Fruit fly (Drosophila melanogaster) whole organism, embryonic: ENCODE measurements around the gene dod.
A peak's percentile ranks its signal among the peaks of the same experiment; 100 is the strongest.

Experiments
- Antp ChIP-seq: fragments of 200-800 bp; sonication (Bioruptor generic); optimal IDR thresholded peaks from 3 replicates; lab custom pipeline; 2016; ENCODE audit warnings: missing biosample characterization, missing genetic modification characterization
- Atf-2 ChIP-seq: fragments of 200-800 bp; sonication (Bioruptor generic); optimal IDR thresholded peaks from 2 replicates; lab custom pipeline; 2016; ENCODE audit warnings: missing biosample characterization, missing genetic modification characterization
- Bdp1 ChIP-seq: fragments of 200-800 bp; sonication (Bioruptor generic); optimal IDR thresholded peaks from 3 replicates; lab custom pipeline; 2016; ENCODE audit warnings: missing biosample characterization, missing genetic modification characterization
- CG10147 ChIP-seq: fragments of 200-800 bp; sonication (Bioruptor generic); optimal IDR thresholded peaks from 2 replicates; lab custom pipeline; 2019; ENCODE audit warnings: missing biosample characterization, mild to moderate bottlenecking, missing genetic modification characterization, moderate library complexity
- CG10321 ChIP-seq: fragments of 200-800 bp; sonication (Bioruptor generic); IDR thresholded peaks from 2 replicates; pipeline ENCODE4 v1.3.6; 2022; ENCODE audit warnings: missing biosample characterization, missing genetic modification characterization
- CG10654 ChIP-seq: fragments of 200-800 bp; sonication (Bioruptor generic); optimal IDR thresholded peaks from 2 replicates; lab custom pipeline; 2016; ENCODE audit warnings: missing biosample characterization, missing genetic modification characterization
- CG13287 ChIP-seq: fragments of 200-800 bp; sonication (Bioruptor generic); IDR thresholded peaks from 2 replicates; pipeline ENCODE4 v1.3.6; 2022; ENCODE audit warnings: missing biosample characterization, missing genetic modification characterization; ENCODE audit not compliant: partially characterized antibody
- CG13624 ChIP-seq: fragments of 200-800 bp; sonication (Bioruptor generic); optimal IDR thresholded peaks from 2 replicates; lab custom pipeline; 2016; ENCODE audit warnings: missing biosample characterization, missing genetic modification characterization
- CG15011 ChIP-seq: fragments of 200-800 bp; sonication (Bioruptor generic); optimal IDR thresholded peaks from 3 replicates; lab custom pipeline; 2018; ENCODE audit warnings: missing biosample characterization, mild to moderate bottlenecking, missing genetic modification characterization
- CG16863 ChIP-seq: fragments of 200-800 bp; sonication (Bioruptor generic); optimal IDR thresholded peaks from 3 replicates; lab custom pipeline; 2016; ENCODE audit warnings: missing biosample characterization, missing genetic modification characterization
- CG2678 ChIP-seq: fragments of 200-800 bp; sonication (Bioruptor generic); optimal IDR thresholded peaks from 3 replicates; lab custom pipeline; 2019; ENCODE audit warnings: missing biosample characterization, mild to moderate bottlenecking, missing genetic modification characterization, moderate library complexity
- CG31388 ChIP-seq: fragments of 200-800 bp; sonication (Bioruptor generic); optimal IDR thresholded peaks from 2 replicates; lab custom pipeline; 2016; ENCODE audit warnings: missing biosample characterization, missing genetic modification characterization
- CG4360 ChIP-seq: fragments of 200-800 bp; sonication (Bioruptor generic); IDR thresholded peaks from 2 replicates; pipeline ENCODE4 v1.3.6; 2022; ENCODE audit warnings: missing biosample characterization, missing genetic modification characterization
- CG5953 ChIP-seq: fragments of 200-800 bp; sonication (Bioruptor generic); IDR thresholded peaks from 2 replicates; pipeline ENCODE4 v1.3.6; 2022; ENCODE audit warnings: missing biosample characterization, missing genetic modification characterization
- CG6175 ChIP-seq: fragments of 200-800 bp; sonication (Bioruptor generic); IDR thresholded peaks from 3 replicates; pipeline ENCODE4 v1.3.6; 2022; ENCODE audit warnings: missing biosample characterization, missing genetic modification characterization
- CG6791 ChIP-seq: fragments of 200-800 bp; sonication (Bioruptor generic); IDR thresholded peaks from 3 replicates; pipeline ENCODE4 v1.3.6; 2022; ENCODE audit warnings: missing biosample characterization, missing genetic modification characterization; ENCODE audit not compliant: partially characterized antibody
- CG7372 ChIP-seq: fragments of 200-800 bp; sonication (Bioruptor generic); IDR thresholded peaks from 2 replicates; pipeline ENCODE4 v1.3.6; 2022; ENCODE audit warnings: missing biosample characterization, missing genetic modification characterization
- CG7745 ChIP-seq: fragments of 200-800 bp; sonication (Bioruptor generic); optimal IDR thresholded peaks from 2 replicates; lab custom pipeline; 2018; ENCODE audit warnings: missing biosample characterization, mild to moderate bottlenecking, missing genetic modification characterization, moderate library complexity
- CTCF ChIP-seq: fragments of 200-800 bp; sonication (Bioruptor generic); optimal IDR thresholded peaks from 2 replicates; lab custom pipeline; 2017; ENCODE audit warnings: missing biosample characterization, mild to moderate bottlenecking, missing genetic modification characterization, moderate library complexity
- D ChIP-seq, 2 experiments: fragments of 200-800 bp in 1 of 2; fragments of >200 bp in 1 of 2; sonication (Bioruptor generic) in 1 of 2; optimal IDR thresholded peaks; 2 replicates in 1 of 2; 3 replicates in 1 of 2; lab custom pipeline; 2017; ENCODE audit warnings: mild to moderate bottlenecking in 1 of 2, missing biosample characterization in 1 of 2, missing genetic modification characterization in 1 of 2, missing genetic modification reagents in 1 of 2
- D19A ChIP-seq: fragments of 200-800 bp; optimal IDR thresholded peaks from 3 replicates; lab custom pipeline; 2019; ENCODE audit warnings: missing biosample characterization, mild to moderate bottlenecking, missing genetic modification characterization, moderate library complexity
- Doc2 ChIP-seq: fragments of 200-800 bp; sonication (Bioruptor generic); IDR thresholded peaks from 2 replicates; pipeline ENCODE4 v1.3.6; 2022; ENCODE audit warnings: missing biosample characterization, missing genetic modification characterization
- ERR ChIP-seq: fragments of 200-800 bp; sonication (Bioruptor generic); optimal IDR thresholded peaks from 2 replicates; lab custom pipeline; 2016; ENCODE audit warnings: missing biosample characterization, missing genetic modification characterization
- Elba2 ChIP-seq: fragments of 200-800 bp; sonication (Bioruptor generic); optimal IDR thresholded peaks from 3 replicates; lab custom pipeline; 2016; ENCODE audit warnings: missing biosample characterization, missing genetic modification characterization
- Ets97D ChIP-seq: fragments of 200-800 bp; sonication (Bioruptor generic); optimal IDR thresholded peaks from 3 replicates; lab custom pipeline; 2016; ENCODE audit warnings: missing biosample characterization, missing genetic modification characterization
- Gsc ChIP-seq: fragments of 200-800 bp; sonication (Bioruptor generic); IDR thresholded peaks from 2 replicates; pipeline ENCODE4 v1.3.6; 2022; ENCODE audit warnings: missing biosample characterization, missing genetic modification characterization
- Hand ChIP-seq: fragments of 200-800 bp; sonication (Bioruptor generic); optimal IDR thresholded peaks from 2 replicates; lab custom pipeline; 2017; ENCODE audit warnings: mild to moderate bottlenecking, missing biosample characterization, missing genetic modification reagents, missing genetic modification characterization
- Kr ChIP-seq: fragments of 200-800 bp; sonication (Bioruptor generic); optimal IDR thresholded peaks from 2 replicates; lab custom pipeline; 2017; ENCODE audit warnings: missing biosample characterization, mild to moderate bottlenecking, missing genetic modification characterization
- Stat92E ChIP-seq, 3 experiments: fragments of >200 bp in 2 of 3; fragments of 200-800 bp in 1 of 3; sonication (Bioruptor generic) in 1 of 3; optimal IDR thresholded peaks; 2 replicates each; lab custom pipeline; 2017 to 2019; ENCODE audit warnings: missing biosample characterization in 3 of 3, missing genetic modification characterization in 3 of 3, mild to moderate bottlenecking in 1 of 3, moderate library complexity in 1 of 3
- Tbp ChIP-seq: fragments of >200 bp; optimal IDR thresholded peaks from 2 replicates; lab custom pipeline; 2018; ENCODE audit warnings: missing biosample characterization, missing genetic modification characterization
- bigmax ChIP-seq: fragments of 200-800 bp; sonication (Bioruptor generic); optimal IDR thresholded peaks from 2 replicates; lab custom pipeline; 2018; ENCODE audit warnings: missing biosample characterization, mild to moderate bottlenecking, missing genetic modification characterization
- ci ChIP-seq: fragments of 200-800 bp; sonication (Bioruptor generic); IDR thresholded peaks from 3 replicates; pipeline ENCODE4 v1.3.6; 2022; ENCODE audit warnings: missing biosample characterization, missing genetic modification characterization
- cwo ChIP-seq: fragments of 200-800 bp; sonication (Bioruptor generic); optimal IDR thresholded peaks from 3 replicates; lab custom pipeline; 2017; ENCODE audit warnings: missing biosample characterization, missing genetic modification characterization, mild to moderate bottlenecking, moderate library complexity, missing genetic modification reagents
- danr ChIP-seq: fragments of 200-800 bp; sonication (Bioruptor generic); IDR thresholded peaks from 2 replicates; pipeline ENCODE4 v1.3.6; 2022; ENCODE audit warnings: missing biosample characterization, missing genetic modification characterization
- dpn ChIP-seq, 2 experiments: fragments of 200-800 bp; sonication (Bioruptor generic); optimal IDR thresholded peaks; 3 replicates each; lab custom pipeline; 2016; ENCODE audit warnings: missing biosample characterization in 2 of 2, missing genetic modification characterization in 2 of 2
- exex ChIP-seq: fragments of 200-800 bp; sonication (Bioruptor generic); optimal IDR thresholded peaks from 4 replicates; lab custom pipeline; 2018; ENCODE audit warnings: missing biosample characterization, mild to moderate bottlenecking, missing genetic modification characterization, moderate library complexity
- fu2 ChIP-seq: fragments of 200-800 bp; sonication (Bioruptor generic); optimal IDR thresholded peaks from 2 replicates; lab custom pipeline; 2016; ENCODE audit warnings: missing biosample characterization, missing genetic modification characterization
- her ChIP-seq: fragments of 200-800 bp; sonication (Bioruptor generic); optimal IDR thresholded peaks from 2 replicates; lab custom pipeline; 2016; ENCODE audit warnings: missing biosample characterization, missing genetic modification characterization
- lilli ChIP-seq: fragments of 200-800 bp; sonication (Bioruptor generic); optimal IDR thresholded peaks from 3 replicates; lab custom pipeline; 2016; ENCODE audit warnings: missing biosample characterization, missing genetic modification characterization
- nom ChIP-seq: fragments of 200-800 bp; sonication (Bioruptor generic); optimal IDR thresholded peaks from 2 replicates; lab custom pipeline; 2017; ENCODE audit warnings: missing biosample characterization, missing genetic modification characterization, mild to moderate bottlenecking, moderate library complexity, missing genetic modification reagents
- odd ChIP-seq: fragments of 200-800 bp; sonication (Bioruptor generic); optimal IDR thresholded peaks from 2 replicates; lab custom pipeline; 2017; ENCODE audit warnings: missing biosample characterization, mild to moderate bottlenecking, missing genetic modification characterization
- pan ChIP-seq, 4 experiments: fragments of >200 bp in 3 of 4; fragments of 200-800 bp in 1 of 4; sonication (Bioruptor generic) in 1 of 4; optimal IDR thresholded peaks in 3 of 4; IDR thresholded peaks in 1 of 4; 2 replicates each; pipeline versions ENCODE4 v1.3.6 to Lab custom; 2017 to 2022; ENCODE audit warnings: missing biosample characterization in 2 of 4, missing genetic modification characterization in 2 of 4, mixed read lengths in 1 of 4
- peb ChIP-seq: fragments of 200-800 bp; sonication (Bioruptor generic); IDR thresholded peaks from 2 replicates; pipeline ENCODE4 v1.3.6; 2022; ENCODE audit warnings: missing biosample characterization, missing genetic modification characterization
- pfk ChIP-seq: fragments of 200-800 bp; sonication (Bioruptor generic); optimal IDR thresholded peaks from 2 replicates; lab custom pipeline; 2018; ENCODE audit warnings: missing biosample characterization, mild to moderate bottlenecking, missing genetic modification characterization, moderate library complexity
- pho ChIP-seq: fragments of 200-800 bp; sonication (Bioruptor generic); optimal IDR thresholded peaks from 2 replicates; lab custom pipeline; 2016; ENCODE audit warnings: missing biosample characterization, missing genetic modification characterization
- repo ChIP-seq: fragments of 200-800 bp; sonication (Bioruptor generic); optimal IDR thresholded peaks from 2 replicates; lab custom pipeline; 2016; ENCODE audit warnings: missing biosample characterization, missing genetic modification characterization
- ro ChIP-seq: fragments of 200-800 bp; sonication (Bioruptor generic); IDR thresholded peaks from 2 replicates; pipeline ENCODE4 v1.3.6; 2022; ENCODE audit warnings: missing biosample characterization, missing genetic modification characterization
- sr ChIP-seq: fragments of 200-800 bp; sonication (Bioruptor generic); IDR thresholded peaks from 3 replicates; pipeline ENCODE4 v1.3.6; 2022; ENCODE audit warnings: missing biosample characterization, missing genetic modification characterization
- stwl ChIP-seq: fragments of 200-800 bp; sonication (Bioruptor generic); optimal IDR thresholded peaks from 3 replicates; lab custom pipeline; 2018; ENCODE audit warnings: missing biosample characterization, mild to moderate bottlenecking, missing genetic modification characterization, moderate library complexity
- wor ChIP-seq: fragments of 200-800 bp; sonication (Bioruptor generic); IDR thresholded peaks from 2 replicates; pipeline ENCODE4 v1.3.6; 2022; ENCODE audit warnings: missing biosample characterization, missing genetic modification characterization

The dod gene

dm6 chrX:21339476-21339931 lies 5.7 kb upstream of the dod start, which contains the start of the genes tty and fliI (continued):
- peak; percentile 60; the same call in 1 of the 2 replicates for TF ChIP-seq danr (GFP tag; lab: Robert Waterston, UW)
- TF ChIP-seq Gsc (GFP tag; lab: Robert Waterston, UW), result peak; percentile 80
- TF ChIP-seq dpn (GFP tag; optimal IDR thresholded peaks at IDR 0.05; lab: Kevin White, UChicago), result peak; percentile 83 to 85
- peak; percentile 49; the same call in 1 of the 2 replicates for TF ChIP-seq CG10321 (GFP tag; lab: Robert Waterston, UW)
- peak; percentile 34 for TF ChIP-seq CG31388 (GFP tag; lab: Kevin White, UChicago)
- TF ChIP-seq ci (GFP tag; lab: Robert Waterston, UW), result peak; percentile 95
- TF ChIP-seq peb (GFP tag; lab: Robert Waterston, UW), result peak; percentile 76
- TF ChIP-seq ERR (GFP tag; lab: Kevin White, UChicago), result peak; percentile 81
- TF ChIP-seq pfk (GFP tag; lab: Kevin White, UChicago), result peak; percentile 33
- peak; percentile 79 for TF ChIP-seq CG13624 (GFP tag; lab: Kevin White, UChicago)
- TF ChIP-seq Elba2, result no peak
- TF ChIP-seq bigmax (GFP tag; lab: Kevin White, UChicago), result peak; percentile 60
- peak; percentile 79 for TF ChIP-seq Bdp1 (GFP tag; lab: Kevin White, UChicago)
- no peak for TF ChIP-seq D (optimal IDR thresholded peaks at IDR 0.05; lab: Kevin White, UChicago)
- peak; percentile 48 for TF ChIP-seq D (GFP tag; optimal IDR thresholded peaks at IDR 0.05; lab: Kevin White, UChicago)
- no peak for TF ChIP-seq odd (GFP tag; lab: Kevin White, UChicago)
- peak; percentile 65 for TF ChIP-seq ro (GFP tag; lab: Robert Waterston, UW)
- no peak for TF ChIP-seq CG7745
- no peak for TF ChIP-seq CG15011 (GFP tag; lab: Kevin White, UChicago)
- TF ChIP-seq Ets97D (GFP tag; lab: Kevin White, UChicago), result peak; percentile 86
- peak; percentile 75 for TF ChIP-seq CG2678
- peak; percentile 76 for TF ChIP-seq fu2 (GFP tag; lab: Kevin White, UChicago)
- peak; percentile 30 for TF ChIP-seq Hand (GFP tag; lab: Kevin White, UChicago)
- no peak for TF ChIP-seq Kr (GFP tag; lab: Kevin White, UChicago)
- peak; percentile 35 for TF ChIP-seq CTCF (GFP tag; lab: Kevin White, UChicago)
- peak; percentile 81 for TF ChIP-seq pho (GFP tag; lab: Kevin White, UChicago)
- no peak for TF ChIP-seq exex (tag; lab: Kevin White, UChicago)
- TF ChIP-seq her, result peak; percentile 75
- TF ChIP-seq cwo (GFP tag; lab: Kevin White, UChicago), result peak; percentile 60
- peak; percentile 83 for TF ChIP-seq CG7372
- peak; percentile 78 for TF ChIP-seq CG10654 (GFP tag; lab: Kevin White, UChicago)
- TF ChIP-seq CG4360 (GFP tag; lab: Robert Waterston, UW), result 0 out of 2 replicates have a peak, but pooled peaks have one; percentile 5
- TF ChIP-seq repo (GFP tag; lab: Kevin White, UChicago), result peak; percentile 74
- TF ChIP-seq Atf-2 (GFP tag; lab: Kevin White, UChicago), result peak; percentile 67
- peak; percentile 61 for TF ChIP-seq CG10147 (GFP tag; lab: Kevin White, UChicago)
- peak; percentile 88 for TF ChIP-seq Antp
- TF ChIP-seq D19A (tag; lab: Kevin White, UChicago), result peak; percentile 54
- TF ChIP-seq CG5953, result peak; percentile 69; the same call in 1 of the 2 replicates
- TF ChIP-seq wor (GFP tag; lab: Robert Waterston, UW), result peak; percentile 81
- TF ChIP-seq sr, result peak; percentile 52; the same call in 1 of the 3 replicates
- peak in 1 of 3 experiments; percentile 43 for TF ChIP-seq Stat92E (GFP tag; optimal IDR thresholded peaks at IDR 0.05; lab: Kevin White, UChicago)
- TF ChIP-seq CG6175 (GFP tag; lab: Robert Waterston, UW), result peak; percentile 73
- no peak for TF ChIP-seq Tbp (GFP tag; lab: Kevin White, UChicago)
- no peak for TF ChIP-seq pan (optimal IDR thresholded peaks at IDR 0.05; lab: Kevin White, UChicago)
- peak in 1 of 2 experiments; percentile 90 for TF ChIP-seq pan (GFP tag; optimal IDR thresholded peaks at IDR 0.05 in 1 of 2, IDR thresholded peaks at IDR 0.05 in 1 of 2)
- TF ChIP-seq CG16863 (GFP tag; lab: Kevin White, UChicago), result peak; percentile 82
- peak; percentile 91 for TF ChIP-seq lilli
- TF ChIP-seq CG6791 (GFP tag; lab: Robert Waterston, UW), result 0 out of 3 replicates have a peak, but pooled peaks have one; percentile 41
- peak; percentile 98 for TF ChIP-seq nom
- peak; percentile 74 for TF ChIP-seq stwl
- peak; percentile 14; the same call in 1 of the 2 replicates for TF ChIP-seq CG13287 (GFP tag; lab: Robert Waterston, UW)
- peak; percentile 67 for TF ChIP-seq Doc2 (GFP tag; lab: Robert Waterston, UW)
